Worm (Caenorhabditis elegans): ENCODE measurements around the gene F36A4.2.

- TF ChIP-seq ama-1 (optimal IDR thresholded peaks at IDR 0.05) (no peak), ets-7 (tag; optimal IDR thresholded peaks at IDR 0.05) (no peak), B0310.2 (tag; optimal IDR thresholded peaks at IDR 0.05) (no peak), tbx-37 (GFP tag; conservative IDR thresholded peaks at IDR 0.05) (no peak), aly-1 (tag; optimal IDR thresholded peaks at IDR 0.05) (no peak), tra-4 (tag; optimal IDR thresholded peaks at IDR 0.05) (no peak), ceh-13 (GFP tag; optimal IDR thresholded peaks at IDR 0.05) (no peak), ceh-36 (tag; optimal IDR thresholded peaks at IDR 0.05) (no peak), tbx-11 (GFP tag; IDR thresholded peaks at IDR 0.05) (no peak), sea-1 (GFP tag; conservative IDR thresholded peaks at IDR 0.05) (no peak), pes-1 (GFP tag; IDR thresholded peaks at IDR 0.05) (no peak)
Observed at ce11 chrIV:4318056-4318455, 47.0 kb downstream of the F36A4.2 start.
